Worm (Caenorhabditis elegans) whole organism, L3 larva: ENCODE results near the gene meg-1.

Experiments used
- ama-1 ChIP-seq: fragments of 150-350 bp; optimal IDR thresholded peaks from 2 replicates; lab custom pipeline; 2018
- elt-2 ChIP-seq: sonication (generic microtip); optimal IDR thresholded peaks from 2 replicates; lab custom pipeline; 2016; ENCODE audit warnings: missing genetic modification reagents, mild to moderate bottlenecking, missing genetic modification characterization, missing compliant biosample characterization
- fos-1 ChIP-seq: fragments of 150-350 bp; optimal IDR thresholded peaks from 2 replicates; lab custom pipeline; 2014; ENCODE audit warnings: missing biosample characterization, missing genetic modification characterization
- lin-15B ChIP-seq: fragments of 150-350 bp; optimal IDR thresholded peaks from 2 replicates; lab custom pipeline; 2014; ENCODE audit warnings: missing biosample characterization, missing genetic modification characterization
- nhr-11 ChIP-seq: fragments of 150-350 bp; optimal IDR thresholded peaks from 2 replicates; lab custom pipeline; 2014; ENCODE audit warnings: missing biosample characterization, missing genetic modification characterization
- nhr-25 ChIP-seq: sonication (generic microtip); optimal IDR thresholded peaks from 2 replicates; lab custom pipeline; 2017; ENCODE audit warnings: missing biosample characterization, missing genetic modification characterization
- pqm-1 ChIP-seq: fragments of 150-350 bp; optimal IDR thresholded peaks from 2 replicates; lab custom pipeline; 2017; ENCODE audit warnings: missing biosample characterization, missing genetic modification characterization, inconsistent platforms
- unc-39 ChIP-seq: sonication (generic microtip); optimal IDR thresholded peaks from 4 replicates; lab custom pipeline; 2017; ENCODE audit warnings: missing biosample characterization, missing genetic modification characterization

DNA sequence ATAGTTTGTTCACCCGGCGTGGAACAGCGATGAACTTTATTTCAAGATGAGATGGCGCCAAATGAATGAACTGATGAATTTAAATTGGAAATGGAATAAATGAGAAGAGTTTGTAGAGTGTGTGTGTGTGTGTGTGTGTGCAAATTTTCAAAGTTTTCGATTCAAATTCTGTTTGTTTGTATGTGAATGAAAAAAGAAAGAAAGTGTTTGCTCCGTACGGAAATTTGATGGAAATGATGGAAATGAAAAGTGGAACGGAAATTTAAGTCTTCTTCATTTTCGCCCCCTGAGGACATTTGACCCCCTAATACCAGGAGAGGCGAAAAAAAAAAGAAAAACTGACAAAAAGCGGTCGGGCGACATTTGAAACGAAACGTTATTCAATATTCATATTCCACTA, 51.4 kb downstream of the meg-1 start:
- TF ChIP-seq nhr-11 (tag; lab: Kevin White, UChicago) (no peak), lin-15B (tag; lab: Kevin White, UChicago) (no peak), unc-39 (tag; lab: Kevin White, UChicago) (no peak), ama-1 (lab: Kevin White, UChicago) (no peak), nhr-25 (no peak), pqm-1 (tag; lab: Kevin White, UChicago) (no peak), elt-2 (tag; lab: Kevin White, UChicago) (no peak), fos-1 (no peak)
